Worm (Caenorhabditis elegans) whole organism, L4/young adult: ENCODE data around the gene C33A11.2.

Experiments
- dao-5 ChIP-seq: sonication (generic microtip); optimal IDR thresholded peaks from 2 replicates; lab custom pipeline; 2016; ENCODE audit warnings: missing genotype, missing genetic modification characterization, moderate library complexity, missing compliant biosample characterization
- him-1 ChIP-seq: sonication (generic microtip); optimal IDR thresholded peaks from 2 replicates; lab custom pipeline; 2016; ENCODE audit warnings: missing genotype, missing genetic modification reagents, missing genetic modification characterization, missing compliant biosample characterization

DNA sequence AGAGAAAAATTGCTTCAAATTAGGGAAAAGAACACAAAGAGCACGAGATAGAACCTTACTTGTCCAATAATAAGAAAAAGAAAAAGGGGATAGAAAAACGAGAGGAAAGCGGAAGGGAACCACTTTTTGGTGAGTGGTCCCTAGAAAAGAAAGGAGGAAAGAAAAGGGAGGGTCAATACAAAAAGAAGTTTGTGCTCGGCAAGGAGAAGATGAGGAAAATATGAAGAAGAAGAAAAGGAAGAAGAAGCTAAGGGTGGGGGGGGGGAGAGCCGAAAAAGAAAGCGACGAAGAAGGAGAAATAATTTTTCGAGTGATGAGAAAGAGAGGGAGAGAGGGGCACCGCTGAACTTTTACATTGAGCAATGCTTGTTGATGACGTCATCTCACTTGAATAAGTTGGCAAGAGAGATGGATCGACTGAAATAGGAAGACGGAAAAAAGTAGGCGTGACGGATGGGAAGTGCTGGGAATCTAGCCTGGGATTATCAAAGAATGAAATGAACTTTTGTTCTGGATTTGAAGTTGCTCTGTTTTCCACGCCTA is 20.1 kb downstream of the C33A11.2 start:
- TF ChIP-seq him-1 (tag; lab: Kevin White, UChicago) (peak; percentile 71), dao-5 (tag; lab: Kevin White, UChicago) (no peak)
